Fruit fly (Drosophila melanogaster) whole organism, embryonic: ENCODE results near the gene CG2964.

Source experiments
- Aef1 ChIP-seq: fragments of 200-800 bp; sonication (Bioruptor generic); IDR thresholded peaks from 3 replicates; pipeline ENCODE4 v1.3.6; 2022; ENCODE audit warnings: missing biosample characterization, missing genetic modification characterization
- BEAF-32 ChIP-seq: fragments of 200-800 bp; sonication (Bioruptor generic); optimal IDR thresholded peaks from 3 replicates; lab custom pipeline; 2017; ENCODE audit warnings: missing biosample characterization, missing genetic modification characterization, mild to moderate bottlenecking, moderate library complexity, missing genetic modification reagents
- Blimp-1 ChIP-seq: fragments of 200-800 bp; sonication (Bioruptor generic); optimal IDR thresholded peaks from 3 replicates; lab custom pipeline; 2018; ENCODE audit warnings: missing biosample characterization, missing genetic modification characterization, mild to moderate bottlenecking, moderate library complexity, missing genetic modification reagents
- CG11456 ChIP-seq: fragments of 200-800 bp; sonication (Bioruptor generic); IDR thresholded peaks from 3 replicates; pipeline ENCODE4 v1.3.6; 2022; ENCODE audit warnings: missing biosample characterization, missing genetic modification characterization
- CG11504 ChIP-seq: fragments of 200-800 bp; sonication (Bioruptor generic); optimal IDR thresholded peaks from 3 replicates; lab custom pipeline; 2019; ENCODE audit warnings: missing biosample characterization, mild to moderate bottlenecking, missing genetic modification characterization, moderate library complexity
- CG13296 ChIP-seq: fragments of 200-800 bp; sonication (Bioruptor generic); optimal IDR thresholded peaks from 3 replicates; lab custom pipeline; 2018; ENCODE audit warnings: missing biosample characterization, mild to moderate bottlenecking, missing genetic modification characterization
- CG13424 ChIP-seq: fragments of 200-800 bp; sonication (Bioruptor generic); optimal IDR thresholded peaks from 2 replicates; lab custom pipeline; 2019; ENCODE audit warnings: missing biosample characterization, mild to moderate bottlenecking, missing genetic modification characterization, moderate library complexity
- CG14710 ChIP-seq: fragments of 200-800 bp; sonication (Bioruptor generic); optimal IDR thresholded peaks from 3 replicates; lab custom pipeline; 2019; ENCODE audit warnings: missing biosample characterization, mild to moderate bottlenecking, missing genetic modification characterization, moderate library complexity
- CG15073 ChIP-seq: fragments of 200-800 bp; sonication (Bioruptor generic); optimal IDR thresholded peaks from 2 replicates; lab custom pipeline; 2016; ENCODE audit warnings: missing biosample characterization, missing genetic modification characterization
- CG15269 ChIP-seq: fragments of 200-800 bp; sonication (Bioruptor generic); optimal IDR thresholded peaks from 2 replicates; lab custom pipeline; 2018; ENCODE audit warnings: missing biosample characterization, mild to moderate bottlenecking, missing genetic modification characterization, moderate library complexity
- CG15601 ChIP-seq: fragments of 200-800 bp; sonication (Bioruptor generic); optimal IDR thresholded peaks from 3 replicates; lab custom pipeline; 2019; ENCODE audit warnings: missing biosample characterization, mild to moderate bottlenecking, missing genetic modification characterization, moderate library complexity
- CG17359 ChIP-seq: fragments of 200-800 bp; sonication (Bioruptor generic); optimal IDR thresholded peaks from 3 replicates; lab custom pipeline; 2018; ENCODE audit warnings: missing biosample characterization, mild to moderate bottlenecking, missing genetic modification characterization, moderate library complexity
- CG2120 ChIP-seq: fragments of 200-800 bp; sonication (Bioruptor generic); optimal IDR thresholded peaks from 3 replicates; lab custom pipeline; 2016; ENCODE audit warnings: missing biosample characterization, missing genetic modification characterization
- CG2712 ChIP-seq: fragments of 200-800 bp; optimal IDR thresholded peaks from 3 replicates; lab custom pipeline; 2019; ENCODE audit warnings: missing biosample characterization, mild to moderate bottlenecking, missing genetic modification characterization, moderate library complexity
- CG30403 ChIP-seq: fragments of 200-800 bp; sonication (Bioruptor generic); optimal IDR thresholded peaks from 3 replicates; lab custom pipeline; 2016; ENCODE audit warnings: missing biosample characterization, missing genetic modification characterization
- CG32532 ChIP-seq: fragments of 200-800 bp; sonication (Bioruptor generic); IDR thresholded peaks from 2 replicates; pipeline ENCODE4 v1.3.6; 2022; ENCODE audit warnings: missing biosample characterization, missing genetic modification characterization
- CG42726 ChIP-seq: fragments of 200-800 bp; sonication (Bioruptor generic); IDR thresholded peaks from 2 replicates; pipeline ENCODE4 v1.3.6; 2022; ENCODE audit warnings: missing biosample characterization, missing genetic modification characterization; ENCODE audit not compliant: partially characterized antibody
- CG4424 ChIP-seq: fragments of 200-800 bp; sonication (Bioruptor generic); optimal IDR thresholded peaks from 3 replicates; lab custom pipeline; 2016; ENCODE audit warnings: missing biosample characterization, missing genetic modification characterization
- CG7839 ChIP-seq: fragments of 200-800 bp; sonication (Bioruptor generic); optimal IDR thresholded peaks from 3 replicates; lab custom pipeline; 2018; ENCODE audit warnings: missing biosample characterization, mild to moderate bottlenecking, missing genetic modification characterization, moderate library complexity
- CG9797 ChIP-seq: fragments of 200-800 bp; sonication (Bioruptor generic); optimal IDR thresholded peaks from 3 replicates; lab custom pipeline; 2018; ENCODE audit warnings: missing biosample characterization, mild to moderate bottlenecking, missing genetic modification characterization
- CG9932 ChIP-seq: fragments of 200-800 bp; sonication (Bioruptor generic); IDR thresholded peaks from 2 replicates; pipeline ENCODE4 v1.3.6; 2022; ENCODE audit warnings: missing biosample characterization, missing genetic modification characterization
- CTCF ChIP-seq: fragments of 200-800 bp; sonication (Bioruptor generic); optimal IDR thresholded peaks from 2 replicates; lab custom pipeline; 2017; ENCODE audit warnings: missing biosample characterization, mild to moderate bottlenecking, missing genetic modification characterization, moderate library complexity
- D ChIP-seq, 2 experiments: fragments of 200-800 bp in 1 of 2; fragments of >200 bp in 1 of 2; sonication (Bioruptor generic) in 1 of 2; optimal IDR thresholded peaks; 2 replicates in 1 of 2; 3 replicates in 1 of 2; lab custom pipeline; 2017; ENCODE audit warnings: mild to moderate bottlenecking in 1 of 2, missing biosample characterization in 1 of 2, missing genetic modification characterization in 1 of 2, missing genetic modification reagents in 1 of 2
- Dbx ChIP-seq: fragments of 200-800 bp; sonication (Bioruptor generic); IDR thresholded peaks from 3 replicates; pipeline ENCODE4 v1.3.6; 2022; ENCODE audit warnings: missing biosample characterization, missing genetic modification characterization
- Drgx ChIP-seq: fragments of 200-800 bp; sonication (Bioruptor generic); IDR thresholded peaks from 2 replicates; pipeline ENCODE4 v1.3.6; 2022; ENCODE audit warnings: missing biosample characterization, missing genetic modification characterization
- ERR ChIP-seq: fragments of 200-800 bp; sonication (Bioruptor generic); optimal IDR thresholded peaks from 2 replicates; lab custom pipeline; 2016; ENCODE audit warnings: missing biosample characterization, missing genetic modification characterization
- Fer1 ChIP-seq: fragments of 200-800 bp; sonication (Bioruptor generic); optimal IDR thresholded peaks from 2 replicates; lab custom pipeline; 2017; ENCODE audit warnings: missing biosample characterization, mild to moderate bottlenecking, missing genetic modification characterization
- MBD-R2 ChIP-seq: fragments of 200-800 bp; sonication (Bioruptor generic); IDR thresholded peaks from 2 replicates; pipeline ENCODE4 v1.3.6; 2022; ENCODE audit warnings: missing biosample characterization, missing genetic modification characterization
- MESR4 ChIP-seq: fragments of 200-800 bp; sonication (Bioruptor generic); optimal IDR thresholded peaks from 2 replicates; lab custom pipeline; 2018; ENCODE audit warnings: missing biosample characterization, mild to moderate bottlenecking, missing genetic modification characterization, moderate library complexity
- Max ChIP-seq: fragments of 200-800 bp; sonication (Bioruptor generic); optimal IDR thresholded peaks from 2 replicates; lab custom pipeline; 2016; ENCODE audit warnings: missing biosample characterization, mild to moderate bottlenecking, missing genetic modification characterization
- Med ChIP-seq: fragments of 200-800 bp; sonication (Bioruptor generic); peaks from one replicate; lab custom pipeline; 2016; ENCODE audit warnings: missing biosample characterization, missing genetic modification characterization, mild to moderate bottlenecking, inconsistent platforms, moderate library complexity
- NfI ChIP-seq: fragments of 200-800 bp; sonication (Bioruptor generic); optimal IDR thresholded peaks from 3 replicates; lab custom pipeline; 2018; ENCODE audit warnings: missing biosample characterization, mild to moderate bottlenecking, missing genetic modification characterization, moderate library complexity
- Pdp1 ChIP-seq, 2 experiments: fragments of 200-800 bp; sonication (Bioruptor generic); optimal IDR thresholded peaks; 3 replicates each; lab custom pipeline; 2016; ENCODE audit warnings: missing biosample characterization in 2 of 2, missing genetic modification characterization in 2 of 2, mild to moderate bottlenecking in 1 of 2, moderate library complexity in 1 of 2
- Sin3A ChIP-seq: fragments of >200 bp; optimal IDR thresholded peaks from 2 replicates; lab custom pipeline; 2018
- grau ChIP-seq: fragments of 200-800 bp; optimal IDR thresholded peaks from 3 replicates; lab custom pipeline; 2019; ENCODE audit warnings: missing biosample characterization, mild to moderate bottlenecking, missing genetic modification characterization, moderate library complexity
- grn ChIP-seq: fragments of 200-800 bp; sonication (Bioruptor generic); optimal IDR thresholded peaks from 3 replicates; lab custom pipeline; 2017; ENCODE audit warnings: missing biosample characterization, missing genetic modification characterization
- gsb-n ChIP-seq: fragments of 200-800 bp; sonication (Bioruptor generic); optimal IDR thresholded peaks from 3 replicates; lab custom pipeline; 2018; ENCODE audit warnings: missing biosample characterization, mild to moderate bottlenecking, missing genetic modification characterization
- h ChIP-seq: fragments of >200 bp; optimal IDR thresholded peaks from 2 replicates; lab custom pipeline; 2017
- her ChIP-seq: fragments of 200-800 bp; sonication (Bioruptor generic); optimal IDR thresholded peaks from 2 replicates; lab custom pipeline; 2016; ENCODE audit warnings: missing biosample characterization, missing genetic modification characterization
- kni ChIP-seq: fragments of 200-800 bp; sonication (Bioruptor generic); optimal IDR thresholded peaks from 3 replicates; lab custom pipeline; 2017; ENCODE audit warnings: mild to moderate bottlenecking, missing biosample characterization, missing genetic modification reagents, missing genetic modification characterization
- lab ChIP-seq: fragments of 200-800 bp; sonication (Bioruptor generic); optimal IDR thresholded peaks from 3 replicates; lab custom pipeline; 2017; ENCODE audit warnings: missing biosample characterization, missing genetic modification characterization, mild to moderate bottlenecking, moderate library complexity, missing genetic modification reagents
- lbe ChIP-seq: fragments of 200-800 bp; sonication (Bioruptor generic); optimal IDR thresholded peaks from 2 replicates; lab custom pipeline; 2016; ENCODE audit warnings: missing biosample characterization, mild to moderate bottlenecking, missing genetic modification characterization
- nmo ChIP-seq: fragments of 200-800 bp; sonication (Bioruptor generic); optimal IDR thresholded peaks from 2 replicates; lab custom pipeline; 2018; ENCODE audit warnings: missing biosample characterization, mild to moderate bottlenecking, missing genetic modification characterization, moderate library complexity
- nom ChIP-seq: fragments of 200-800 bp; sonication (Bioruptor generic); optimal IDR thresholded peaks from 2 replicates; lab custom pipeline; 2017; ENCODE audit warnings: missing biosample characterization, missing genetic modification characterization, mild to moderate bottlenecking, moderate library complexity, missing genetic modification reagents
- slou ChIP-seq: fragments of 200-800 bp; sonication (Bioruptor generic); optimal IDR thresholded peaks from 3 replicates; lab custom pipeline; 2016; ENCODE audit warnings: missing biosample characterization, missing genetic modification characterization
- tll ChIP-seq, 2 experiments: fragments of 200-800 bp in 1 of 2; fragments of >200 bp in 1 of 2; sonication (Bioruptor generic) in 1 of 2; optimal IDR thresholded peaks; 2 replicates each; lab custom pipeline; 2017 to 2019; ENCODE audit warnings: missing biosample characterization in 2 of 2, missing genetic modification characterization in 2 of 2, mild to moderate bottlenecking in 1 of 2, moderate library complexity in 1 of 2
- tna ChIP-seq: fragments of 200-800 bp; sonication (Bioruptor generic); IDR thresholded peaks from 2 replicates; pipeline ENCODE4 v1.3.6; 2022; ENCODE audit warnings: missing biosample characterization, missing genetic modification characterization; ENCODE audit not compliant: partially characterized antibody
- twi ChIP-seq: fragments of 200-800 bp; optimal IDR thresholded peaks from 2 replicates; lab custom pipeline; 2019; ENCODE audit warnings: missing biosample characterization, mild to moderate bottlenecking, missing genetic modification characterization, moderate library complexity

Gene CG2964

DNA sequence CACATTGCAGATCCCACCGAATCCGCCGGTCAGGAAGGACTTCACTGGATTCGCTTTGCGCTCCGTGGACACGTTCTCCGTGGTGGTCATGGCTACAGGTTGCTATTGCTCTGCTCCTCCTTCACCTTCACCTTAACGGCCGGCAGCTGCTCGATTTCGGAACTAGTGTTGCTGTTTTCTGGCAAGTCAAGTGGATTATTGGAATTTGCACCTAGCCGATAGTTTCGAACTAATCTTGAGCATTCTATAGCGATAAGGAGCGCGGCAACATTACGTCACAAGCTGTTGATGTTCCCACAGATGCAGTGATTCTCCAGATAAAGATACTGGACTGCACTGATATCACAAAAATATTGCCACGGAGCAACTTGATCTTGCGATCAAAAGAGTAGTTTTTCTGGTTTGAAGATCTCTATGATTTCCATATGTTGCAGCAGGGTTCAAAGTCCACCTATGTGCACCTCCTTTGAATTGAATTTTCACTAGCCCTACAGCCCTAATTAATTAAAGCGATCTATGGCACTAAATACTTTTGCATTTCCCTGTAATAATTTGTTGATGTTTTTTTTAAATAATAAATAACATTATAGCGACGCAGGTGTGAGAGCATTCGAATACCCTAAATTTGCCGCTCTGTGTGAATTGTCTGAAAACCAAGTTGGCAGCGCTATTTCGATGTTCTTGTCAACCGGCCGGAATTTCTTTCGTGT lies 42.6 kb upstream of the CG2964 start, which contains the start of the genes colt and HINT1 (continued):
- peak; percentile 46 for TF ChIP-seq twi (tag; lab: Kevin White, UChicago)
- peak; percentile 28 for TF ChIP-seq gsb-n (tag; lab: Kevin White, UChicago)
- TF ChIP-seq nmo (GFP tag; lab: Kevin White, UChicago), result peak; percentile 58
- TF ChIP-seq CG11456, result no peak
- TF ChIP-seq tll (GFP tag; optimal IDR thresholded peaks at IDR 0.05; lab: Kevin White, UChicago), result peak in 1 of 2 experiments; percentile 3
- peak; percentile 74 for TF ChIP-seq CG9797 (GFP tag; lab: Kevin White, UChicago)
- TF ChIP-seq Aef1 (GFP tag; lab: Robert Waterston, UW), result no peak
- peak; percentile 85 for TF ChIP-seq Med (GFP tag; lab: Kevin White, UChicago)
- peak; percentile 40 for TF ChIP-seq CG7839
- peak; percentile 24 for TF ChIP-seq NfI (GFP tag; lab: Kevin White, UChicago)
- TF ChIP-seq CTCF, result peak; percentile 54
- TF ChIP-seq ERR (GFP tag; lab: Kevin White, UChicago), result peak; percentile 2
- TF ChIP-seq MESR4 (GFP tag; lab: Kevin White, UChicago), result peak; percentile 96
- peak; percentile 31 for TF ChIP-seq CG2120 (GFP tag; lab: Kevin White, UChicago)
- peak; percentile 99 for TF ChIP-seq nom (GFP tag; lab: Kevin White, UChicago)
- peak; percentile 64 for TF ChIP-seq grn (GFP tag; lab: Kevin White, UChicago)
- TF ChIP-seq Blimp-1 (GFP tag; lab: Kevin White, UChicago), result no peak
- peak; percentile 8 for TF ChIP-seq Max (GFP tag; lab: Kevin White, UChicago)
- peak; percentile 99 for TF ChIP-seq her
- TF ChIP-seq CG32532 (GFP tag; lab: Robert Waterston, UW), result peak; percentile 48; the same call in 1 of the 2 replicates
- peak; percentile 8 for TF ChIP-seq CG13424 (tag; lab: Kevin White, UChicago)
- no peak for TF ChIP-seq CG30403 (GFP tag; lab: Kevin White, UChicago)
- no peak for TF ChIP-seq CG15073 (GFP tag; lab: Kevin White, UChicago)
- peak; percentile 38 for TF ChIP-seq grau (tag; lab: Kevin White, UChicago)
- TF ChIP-seq Fer1 (GFP tag; lab: Kevin White, UChicago), result peak; percentile 32
- TF ChIP-seq CG15269, result no peak
- no peak for TF ChIP-seq D (optimal IDR thresholded peaks at IDR 0.05; lab: Kevin White, UChicago)
- TF ChIP-seq D (GFP tag; optimal IDR thresholded peaks at IDR 0.05; lab: Kevin White, UChicago), result no peak
- TF ChIP-seq Drgx (GFP tag; lab: Robert Waterston, UW), result peak; percentile 75
- TF ChIP-seq CG4424, result peak; percentile 32
- peak; percentile 66 for TF ChIP-seq BEAF-32 (GFP tag; lab: Kevin White, UChicago)
- TF ChIP-seq Pdp1 (GFP tag; optimal IDR thresholded peaks at IDR 0.05; lab: Kevin White, UChicago), result peak in 1 of 2 experiments; percentile 95
- TF ChIP-seq slou (GFP tag; lab: Kevin White, UChicago), result no peak
- TF ChIP-seq tna (GFP tag; lab: Robert Waterston, UW), result no peak
- TF ChIP-seq MBD-R2, result peak; percentile 96
- TF ChIP-seq CG11504 (tag; lab: Kevin White, UChicago), result peak; percentile 50
- peak; percentile 15 for TF ChIP-seq lab
- TF ChIP-seq CG14710 (tag; lab: Kevin White, UChicago), result peak; percentile 70
- peak; percentile 47 for TF ChIP-seq CG13296 (GFP tag; lab: Kevin White, UChicago)
- 0 out of 2 replicates have a peak, but pooled peaks have one; percentile 42 for TF ChIP-seq CG42726 (GFP tag; lab: Robert Waterston, UW)
- TF ChIP-seq h, result no peak
- TF ChIP-seq Dbx, result peak; percentile 28; the same call in 1 of the 3 replicates
- TF ChIP-seq CG15601, result peak; percentile 49
- TF ChIP-seq CG9932, result peak; percentile 33; the same call in 1 of the 2 replicates
- TF ChIP-seq CG2712 (tag; lab: Kevin White, UChicago), result peak; percentile 54
- TF ChIP-seq Sin3A, result peak; percentile 78
- TF ChIP-seq kni (GFP tag; lab: Kevin White, UChicago), result peak; percentile 6
- TF ChIP-seq lbe (GFP tag; lab: Kevin White, UChicago), result peak; percentile 35
- TF ChIP-seq CG17359 (tag; lab: Kevin White, UChicago), result no peak
